Worm (Caenorhabditis elegans): ENCODE measurements around the gene epg-4.
A peak's percentile ranks its signal among the peaks of the same experiment; 100 is the strongest.

Gene epg-4

ce11 chrIII:7153747-7154238 lies 28.2 kb upstream of the epg-4 start, which contains the start of gene ogt-1 (continued):
- TF ChIP-seq T20F7.1 (GFP tag; optimal IDR thresholded peaks at IDR 0.05) = peak; percentile 74
- TF ChIP-seq F49E8.2 (tag; optimal IDR thresholded peaks at IDR 0.05; ENCODE audit: borderline replicate concordance) = no peak
- TF ChIP-seq rbr-2 (tag; optimal IDR thresholded peaks at IDR 0.05) = peak; percentile 85
- TF ChIP-seq T26A8.4 (GFP tag; IDR thresholded peaks at IDR 0.05) = peak; percentile 80
- TF ChIP-seq unc-130 (GFP tag; optimal IDR thresholded peaks at IDR 0.05) = no peak

ce11 chrIII:7154526-7154925 lies 27.4 kb upstream of the epg-4 start:
- TF ChIP-seq daf-16 (GFP tag; optimal IDR thresholded peaks at IDR 0.05) (no peak), daf-16 (tag; optimal IDR thresholded peaks at IDR 0.05) (peak; percentile 38), gei-8 (GFP tag; optimal IDR thresholded peaks at IDR 0.05) (no peak), snpc-1.2 (GFP tag; IDR thresholded peaks at IDR 0.05) (no peak), dve-1 (tag; optimal IDR thresholded peaks at IDR 0.05; ENCODE audit: insufficient read depth) (peak; percentile 71), lsy-2 (tag; optimal IDR thresholded peaks at IDR 0.05) (peak in 1 of 2 experiments; percentile 15), php-3 (GFP tag; IDR thresholded peaks at IDR 0.05) (peak; percentile 52; the same call in 1 of the 2 replicates), dpl-1 (GFP tag; optimal IDR thresholded peaks at IDR 0.05) (no peak), nhr-28 (tag; optimal IDR thresholded peaks at IDR 0.05) (peak; percentile 49), hlh-11 (tag; optimal IDR thresholded peaks at IDR 0.05) (peak; percentile 48), mxl-2 (GFP tag; conservative IDR thresholded peaks at IDR 0.05) (no peak), mep-1 (tag; optimal IDR thresholded peaks at IDR 0.05) (peak; percentile 9), dmd-6 (GFP tag; IDR thresholded peaks at IDR 0.05) (peak; percentile 38), nhr-77 (tag; optimal IDR thresholded peaks at IDR 0.05) (peak; percentile 25), T26A8.4 (GFP tag; IDR thresholded peaks at IDR 0.05) (no peak), pha-4 (GFP tag; IDR thresholded peaks at IDR 0.05) (no peak), pha-4 (tag; optimal IDR thresholded peaks at IDR 0.05) (no peak), hlh-30 (tag; optimal IDR thresholded peaks at IDR 0.05; ENCODE audit: insufficient read depth) (peak; percentile 46), Y105C5A.15 (GFP tag; IDR thresholded peaks at IDR 0.05) (no peak), zip-2 (tag; optimal IDR thresholded peaks at IDR 0.05) (no peak)

ce11 chrIII:7155631-7156030 lies 26.3 kb upstream of the epg-4 start:
- TF ChIP-seq nhr-77 (tag; optimal IDR thresholded peaks at IDR 0.05) = peak; percentile 34
- peak; percentile 39 for TF ChIP-seq nhr-6 (tag; optimal IDR thresholded peaks at IDR 0.05)
- peak; percentile 74 for TF ChIP-seq dpl-1 (GFP tag; optimal IDR thresholded peaks at IDR 0.05)
- TF ChIP-seq vab-7 (GFP tag; IDR thresholded peaks at IDR 0.05) = no peak
- no peak for TF ChIP-seq madf-5 (GFP tag; IDR thresholded peaks at IDR 0.05)
- TF ChIP-seq gei-8 (GFP tag; optimal IDR thresholded peaks at IDR 0.05) = peak; percentile 85
- peak; percentile 13 for TF ChIP-seq ces-1 (GFP tag; optimal IDR thresholded peaks at IDR 0.05)
- TF ChIP-seq mxl-2 (GFP tag; conservative IDR thresholded peaks at IDR 0.05) = no peak
- no peak for TF ChIP-seq lin-15B (tag; optimal IDR thresholded peaks at IDR 0.05)
- TF ChIP-seq rbr-2 (tag; optimal IDR thresholded peaks at IDR 0.05) = peak; percentile 92
- TF ChIP-seq attf-4 (tag; optimal IDR thresholded peaks at IDR 0.05) = no peak
- TF ChIP-seq zag-1 (tag; optimal IDR thresholded peaks at IDR 0.05) = no peak
- peak; percentile 82 for TF ChIP-seq php-3 (GFP tag; IDR thresholded peaks at IDR 0.05)
- TF ChIP-seq hif-1 (tag; optimal IDR thresholded peaks at IDR 0.05) = peak; percentile 23 to 82
- TF ChIP-seq unc-130 (GFP tag; optimal IDR thresholded peaks at IDR 0.05) = no peak
- no peak for TF ChIP-seq ztf-11 (tag; optimal IDR thresholded peaks at IDR 0.05)
- TF ChIP-seq dmd-6 (GFP tag; IDR thresholded peaks at IDR 0.05) = peak; percentile 90
- no peak for TF ChIP-seq nhr-111 (GFP tag; optimal IDR thresholded peaks at IDR 0.05)
- TF ChIP-seq lir-3 (tag; optimal IDR thresholded peaks at IDR 0.05) = peak; percentile 40
- TF ChIP-seq jun-1 (tag; optimal IDR thresholded peaks at IDR 0.05) = peak; percentile 82
- peak; percentile 60 for TF ChIP-seq arid-1 (GFP tag; conservative IDR thresholded peaks at IDR 0.05)
- no peak for TF ChIP-seq dmd-8 (GFP tag; IDR thresholded peaks at IDR 0.05)
- no peak for TF ChIP-seq F44E2.7 (GFP tag; IDR thresholded peaks at IDR 0.05)
- TF ChIP-seq snpc-1.2 (GFP tag; IDR thresholded peaks at IDR 0.05) = no peak
- TF ChIP-seq lin-39 (tag; optimal IDR thresholded peaks at IDR 0.05) = no peak
- TF ChIP-seq zfp-3 (GFP tag; conservative IDR thresholded peaks at IDR 0.05) = 0 out of 2 replicates have a peak, but pooled peaks have one; percentile 46
- TF ChIP-seq nhr-42 (GFP tag; IDR thresholded peaks at IDR 0.05) = peak; percentile 70; the same call in 1 of the 2 replicates
- peak; percentile 77 for TF ChIP-seq T20F7.1 (GFP tag; optimal IDR thresholded peaks at IDR 0.05)
- peak; percentile 43 for TF ChIP-seq ceh-32 (tag; optimal IDR thresholded peaks at IDR 0.05; ENCODE audit: poor library complexity)
- TF ChIP-seq mdl-1 (tag; optimal IDR thresholded peaks at IDR 0.05) = peak; percentile 99
- TF ChIP-seq mes-2 (tag; optimal IDR thresholded peaks at IDR 0.05; ENCODE audit: poor library complexity, severe bottlenecking) = peak; percentile 85
- no peak for TF ChIP-seq unc-39 (tag; optimal IDR thresholded peaks at IDR 0.05)
- TF ChIP-seq zip-2 (tag; optimal IDR thresholded peaks at IDR 0.05) = peak; percentile 59
- peak; percentile 97 for TF ChIP-seq hlh-11 (tag; optimal IDR thresholded peaks at IDR 0.05)
